Worm (Caenorhabditis elegans) whole organism, L4 larva: Measurements from ENCODE around the gene mpc-1.

Experiments
- R02D3.7 ChIP-seq: fragments of 150-350 bp; sonication (generic microtip); optimal IDR thresholded peaks from 3 replicates; lab custom pipeline; 2014; ENCODE audit warnings: missing biosample characterization, missing genetic modification characterization
- Y105C5A.15 ChIP-seq: fragments of 200-800 bp; sonication (Bioruptor generic); IDR thresholded peaks from 2 replicates; pipeline ENCODE4 v1.3.6; 2022; ENCODE audit warnings: missing genetic modification characterization, missing compliant biosample characterization
- aha-1 ChIP-seq: fragments of 150-350 bp; peaks from one replicate; lab custom pipeline; 2014; ENCODE audit warnings: missing biosample characterization, missing genetic modification characterization
- arid-1 ChIP-seq: fragments of 200-800 bp; sonication (Bioruptor generic); conservative IDR thresholded peaks from 2 replicates; pipeline ENCODE4 v1.3.6; 2022; ENCODE audit warnings: missing genetic modification reagents, missing genetic modification characterization, missing compliant biosample characterization
- cey-2 ChIP-seq: sonication (generic microtip); optimal IDR thresholded peaks from 3 replicates; lab custom pipeline; 2017; ENCODE audit warnings: missing genetic modification characterization, mild to moderate bottlenecking, missing compliant biosample characterization, antibody characterized with exemption, borderline replicate concordance; ENCODE audit not compliant: insufficient read depth
- daf-12 ChIP-seq: fragments of 150-350 bp; optimal IDR thresholded peaks from 2 replicates; lab custom pipeline; 2014; ENCODE audit warnings: missing biosample characterization, missing genetic modification reagents, missing genetic modification characterization
- daf-19 ChIP-seq: fragments of 200-800 bp; sonication (Bioruptor generic); conservative IDR thresholded peaks from 2 replicates; pipeline ENCODE4 v1.3.6; 2022; ENCODE audit warnings: missing genetic modification characterization, missing compliant biosample characterization
- daf-8 ChIP-seq: fragments of 200-800 bp; sonication (Bioruptor generic); IDR thresholded peaks from 2 replicates; pipeline ENCODE4 v1.3.6; 2022; ENCODE audit warnings: missing genetic modification characterization, missing compliant biosample characterization
- dmd-6 ChIP-seq: fragments of 200-800 bp; sonication (Bioruptor generic); IDR thresholded peaks from 2 replicates; pipeline ENCODE4 v1.3.6; 2022; ENCODE audit warnings: missing genetic modification reagents, missing genetic modification characterization, missing compliant biosample characterization
- dmd-8 ChIP-seq: fragments of 200-800 bp; sonication (Bioruptor generic); IDR thresholded peaks from 2 replicates; pipeline ENCODE4 v1.3.6; 2022; ENCODE audit warnings: missing genetic modification characterization, missing compliant biosample characterization
- dpl-1 ChIP-seq: fragments of 150-350 bp; optimal IDR thresholded peaks from 2 replicates; lab custom pipeline; 2014; ENCODE audit warnings: missing biosample characterization, missing genetic modification reagents, missing genetic modification characterization
- egl-27 ChIP-seq: sonication (generic microtip); optimal IDR thresholded peaks from 3 replicates; lab custom pipeline; 2017; ENCODE audit warnings: missing biosample characterization, missing genetic modification reagents, missing genetic modification characterization
- hlh-11 ChIP-seq: fragments of 200-800 bp; sonication (Bioruptor generic); optimal IDR thresholded peaks from 2 replicates; lab custom pipeline; 2018; ENCODE audit warnings: mild to moderate bottlenecking, missing genetic modification characterization, missing compliant biosample characterization
- lin-1 ChIP-seq: fragments of 200-800 bp; sonication (Bioruptor generic); IDR thresholded peaks from 2 replicates; pipeline ENCODE4 v1.3.6; 2022; ENCODE audit warnings: missing genetic modification reagents, missing genetic modification characterization, missing compliant biosample characterization
- lin-13 ChIP-seq: fragments of 150-350 bp; optimal IDR thresholded peaks from 2 replicates; lab custom pipeline; 2014; ENCODE audit warnings: missing biosample characterization, missing genetic modification reagents, missing genetic modification characterization
- lin-38 ChIP-seq: fragments of 200-800 bp; sonication (Bioruptor generic); IDR thresholded peaks from 2 replicates; pipeline ENCODE4 v1.3.6; 2022; ENCODE audit warnings: missing genetic modification reagents, missing genetic modification characterization, missing compliant biosample characterization
- lir-3 ChIP-seq: sonication (generic microtip); optimal IDR thresholded peaks from 2 replicates; lab custom pipeline; 2016; ENCODE audit warnings: mild to moderate bottlenecking, missing genetic modification characterization, missing compliant biosample characterization
- lsy-2 ChIP-seq, 2 experiments: fragments of 150-350 bp in 1 of 2; sonication (generic microtip) in 1 of 2; optimal IDR thresholded peaks; 2 replicates each; lab custom pipeline; 2014 to 2017; ENCODE audit warnings: missing biosample characterization in 2 of 2, missing genetic modification characterization in 2 of 2
- mdt-29 ChIP-seq: fragments of 200-800 bp; sonication (Bioruptor generic); IDR thresholded peaks from 2 replicates; pipeline ENCODE4 v1.3.6; 2022; ENCODE audit warnings: missing genetic modification reagents, missing genetic modification characterization, missing compliant biosample characterization
- mes-2 ChIP-seq: sonication (generic microtip); optimal IDR thresholded peaks from 2 replicates; lab custom pipeline; 2016; ENCODE audit warnings: missing genotype, mild to moderate bottlenecking, missing genetic modification characterization, missing compliant biosample characterization; ENCODE audit not compliant: poor library complexity, severe bottlenecking
- nhr-102 ChIP-seq: sonication (generic microtip); optimal IDR thresholded peaks from 2 replicates; lab custom pipeline; 2016; ENCODE audit warnings: mild to moderate bottlenecking, missing genetic modification characterization, moderate library complexity, missing compliant biosample characterization
- nhr-11 ChIP-seq: fragments of 150-350 bp; optimal IDR thresholded peaks from 2 replicates; lab custom pipeline; 2014; ENCODE audit warnings: missing biosample characterization, missing genetic modification characterization
- nhr-237 ChIP-seq: sonication (generic microtip); optimal IDR thresholded peaks from 2 replicates; lab custom pipeline; 2017; ENCODE audit warnings: missing biosample characterization, missing genetic modification characterization
- pqm-1 ChIP-seq: sonication (generic microtip); optimal IDR thresholded peaks from 2 replicates; lab custom pipeline; 2017; ENCODE audit warnings: missing biosample characterization, missing genetic modification characterization
- set-16 ChIP-seq: fragments of 200-800 bp; sonication (Bioruptor generic); IDR thresholded peaks from 2 replicates; pipeline ENCODE4 v1.3.6; 2022; ENCODE audit warnings: missing genetic modification reagents, missing genetic modification characterization, missing compliant biosample characterization
- skn-1 ChIP-seq: fragments of 150-350 bp; optimal IDR thresholded peaks from 2 replicates; lab custom pipeline; 2014; ENCODE audit warnings: missing biosample characterization, missing genetic modification characterization
- spr-1 ChIP-seq: sonication (generic microtip); optimal IDR thresholded peaks from 2 replicates; lab custom pipeline; 2016; ENCODE audit warnings: mild to moderate bottlenecking, missing genetic modification characterization, missing compliant biosample characterization
- spr-3 ChIP-seq: fragments of 200-800 bp; sonication (Bioruptor generic); optimal IDR thresholded peaks from 2 replicates; lab custom pipeline; 2018; ENCODE audit warnings: mild to moderate bottlenecking, missing genetic modification characterization, missing compliant biosample characterization
- tra-1 ChIP-seq: fragments of 200-800 bp; sonication (Bioruptor generic); IDR thresholded peaks from 2 replicates; pipeline ENCODE4 v1.3.6; 2022; ENCODE audit warnings: missing genetic modification reagents, missing genetic modification characterization, missing compliant biosample characterization
- unc-62 ChIP-seq, 3 experiments: fragments of 150-350 bp in 1 of 3; sonication (generic microtip); optimal IDR thresholded peaks in 2 of 3; peaks in 1 of 3; 1 replicate in 1 of 3; 2 replicates in 2 of 3; lab custom pipeline; 2014 to 2017; ENCODE audit warnings: missing biosample characterization in 3 of 3, missing genetic modification characterization in 3 of 3, missing genetic modification reagents in 3 of 3, missing genotype in 1 of 3
- vab-7 ChIP-seq: fragments of 200-800 bp; sonication (Bioruptor generic); IDR thresholded peaks from 2 replicates; pipeline ENCODE4 v1.3.6; 2022; ENCODE audit warnings: missing genetic modification reagents, missing genetic modification characterization, missing compliant biosample characterization
- zag-1 ChIP-seq: fragments of 150-350 bp; optimal IDR thresholded peaks from 2 replicates; lab custom pipeline; 2014; ENCODE audit warnings: missing biosample characterization, missing genetic modification characterization
- zip-11 ChIP-seq: fragments of 200-800 bp; sonication (Bioruptor generic); IDR thresholded peaks from 2 replicates; pipeline ENCODE4 v1.3.6; 2022; ENCODE audit warnings: missing genetic modification characterization, missing compliant biosample characterization

mpc-1 gene

ce11 chrIII:4380835-4381234 is 32.4 kb upstream of the mpc-1 start:
- TF ChIP-seq R02D3.7 (no peak), mes-2 (tag; lab: Kevin White, UChicago) (peak; percentile 65)

ce11 chrIII:4381343-4381742 is 31.9 kb upstream of the mpc-1 start, which contains the start of gene pals-27:
Gene pals-27 (plus strand): TSS chrIII:4381643.
- TF ChIP-seq pqm-1 = no peak
- TF ChIP-seq Y105C5A.15 (GFP tag; lab: Robert Waterston, UW) = no peak
- no peak for TF ChIP-seq egl-27 (tag; lab: Kevin White, UChicago)
- TF ChIP-seq hlh-11 (tag; lab: Kevin White, UChicago) = no peak
- no peak for TF ChIP-seq spr-3
- TF ChIP-seq unc-62 (GFP tag; optimal IDR thresholded peaks at IDR 0.05 in 1 of 2; lab: Kevin White, UChicago) = no peak
- no peak for TF ChIP-seq unc-62 (tag; optimal IDR thresholded peaks at IDR 0.05; lab: Kevin White, UChicago)
- TF ChIP-seq daf-19 (GFP tag; lab: Robert Waterston, UW) = no peak
- TF ChIP-seq zag-1 (tag; lab: Kevin White, UChicago) = no peak
- TF ChIP-seq, all 104 proteins: peak for 0

DNA sequence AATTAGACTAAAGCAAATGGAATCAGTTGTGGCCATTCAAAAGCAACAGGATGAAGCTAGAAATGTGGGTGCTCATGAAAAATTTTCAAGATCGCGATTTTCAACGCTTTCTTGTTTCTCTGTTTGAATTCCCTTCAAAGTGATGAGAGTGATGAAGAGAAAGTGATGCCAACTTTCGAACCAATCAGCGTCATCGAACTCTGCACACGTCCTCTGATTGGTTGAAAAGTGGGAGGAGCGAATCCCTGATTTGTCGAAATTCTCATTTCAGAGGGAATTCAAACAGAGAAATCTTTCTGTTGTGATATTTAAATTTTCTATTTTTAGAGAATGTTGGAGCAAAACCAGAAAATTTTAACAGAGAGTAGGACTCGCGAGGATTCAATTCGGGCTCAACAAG is 31.1 kb upstream of the mpc-1 start:
- TF ChIP-seq aha-1 (tag; lab: Kevin White, UChicago) (peak; percentile 87), daf-8 (GFP tag; lab: Robert Waterston, UW) (no peak), set-16 (GFP tag; lab: Robert Waterston, UW) (no peak)

DNA sequence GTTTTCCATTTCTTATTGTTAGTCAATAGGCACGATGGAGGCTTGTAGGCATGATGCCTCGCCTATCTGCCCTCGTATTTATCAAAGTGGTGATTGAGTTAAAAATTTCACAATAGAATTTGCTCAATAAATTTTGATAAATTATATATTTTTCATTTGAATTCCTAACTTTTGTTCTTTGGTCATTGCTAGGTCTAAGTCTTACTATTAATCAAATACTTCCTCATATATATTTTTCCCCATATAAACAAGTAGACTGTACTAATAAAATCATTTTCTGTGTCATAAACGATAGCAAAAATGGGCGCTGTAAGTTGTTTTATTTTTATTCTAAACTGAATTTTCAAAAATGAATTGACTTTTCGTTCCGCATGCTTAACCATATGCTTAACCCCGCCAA is 28.8 kb upstream of the mpc-1 start, which contains the start of gene pals-28:
TSS of gene pals-28 (plus strand) at position 301 of the 400 bp plus-strand sequence.
- TF ChIP-seq lsy-2 (tag; optimal IDR thresholded peaks at IDR 0.05; lab: Kevin White, UChicago) = no peak
- TF ChIP-seq aha-1 (tag; lab: Kevin White, UChicago) = no peak
- TF ChIP-seq lir-3 (tag; lab: Kevin White, UChicago) = no peak
- no peak for TF ChIP-seq nhr-102 (tag; lab: Kevin White, UChicago)
- TF ChIP-seq dpl-1 = no peak
- no peak for TF ChIP-seq nhr-237
- no peak for TF ChIP-seq dmd-8

ce11 chrIII:4390421-4390820 is 22.8 kb upstream of the mpc-1 start:
- TF ChIP-seq cey-2 (tag; lab: Kevin White, UChicago) = no peak
- no peak for TF ChIP-seq spr-1
- TF ChIP-seq zip-11 (GFP tag; lab: Robert Waterston, UW) = no peak
- no peak for TF ChIP-seq daf-12 (tag; lab: Kevin White, UChicago)
- TF ChIP-seq Y105C5A.15 (GFP tag; lab: Robert Waterston, UW) = no peak
- no peak for TF ChIP-seq lin-38
- no peak for TF ChIP-seq dpl-1
- TF ChIP-seq lin-1 (GFP tag; lab: Robert Waterston, UW) = no peak
- TF ChIP-seq tra-1 (GFP tag; lab: Robert Waterston, UW) = no peak
- TF ChIP-seq mdt-29 (GFP tag; lab: Robert Waterston, UW) = no peak
- TF ChIP-seq arid-1 (GFP tag; lab: Robert Waterston, UW) = no peak
- TF ChIP-seq vab-7 (GFP tag; lab: Robert Waterston, UW) = no peak
- TF ChIP-seq dmd-6 (GFP tag; lab: Robert Waterston, UW) = no peak
- no peak for TF ChIP-seq egl-27 (tag; lab: Kevin White, UChicago)
- TF ChIP-seq hlh-11 (tag; lab: Kevin White, UChicago) = no peak
- no peak for TF ChIP-seq lin-13 (GFP tag; lab: Kevin White, UChicago)

- no peak for TF ChIP-seq nhr-11 (tag; lab: Kevin White, UChicago)
- TF ChIP-seq nhr-102 (tag; lab: Kevin White, UChicago) = no peak
- no peak for TF ChIP-seq skn-1
- TF ChIP-seq spr-1 = no peak
- TF ChIP-seq, all 104 proteins: peak for 0
Observed at ce11 chrIII:4391319-4391718, 21.9 kb upstream of the mpc-1 start.
